Fruit fly (Drosophila melanogaster) whole organism, embryonic: ENCODE measurements around the gene CG9776.

ENCODE experiments used
- Atf6 ChIP-seq: fragments of 200-800 bp; sonication (Bioruptor generic); IDR thresholded peaks from 2 replicates; pipeline ENCODE4 v1.3.6; 2022; ENCODE audit warnings: missing biosample characterization, missing genetic modification characterization
- B-H2 ChIP-seq: fragments of 200-800 bp; sonication (Bioruptor generic); optimal IDR thresholded peaks from 2 replicates; lab custom pipeline; 2018; ENCODE audit warnings: missing biosample characterization, mild to moderate bottlenecking, missing genetic modification characterization
- Bdp1 ChIP-seq: fragments of 200-800 bp; sonication (Bioruptor generic); optimal IDR thresholded peaks from 3 replicates; lab custom pipeline; 2016; ENCODE audit warnings: missing biosample characterization, missing genetic modification characterization
- CG1529 ChIP-seq: fragments of 200-800 bp; sonication (Bioruptor generic); optimal IDR thresholded peaks from 3 replicates; lab custom pipeline; 2018; ENCODE audit warnings: missing biosample characterization, missing genetic modification characterization
- CG16779 ChIP-seq: fragments of 200-800 bp; sonication (Bioruptor generic); IDR thresholded peaks from 2 replicates; pipeline ENCODE4 v1.3.6; 2022; ENCODE audit warnings: missing biosample characterization, missing genetic modification characterization
- CG17359 ChIP-seq: fragments of 200-800 bp; sonication (Bioruptor generic); optimal IDR thresholded peaks from 3 replicates; lab custom pipeline; 2018; ENCODE audit warnings: missing biosample characterization, mild to moderate bottlenecking, missing genetic modification characterization, moderate library complexity
- CG17361 ChIP-seq: fragments of 200-800 bp; sonication (Bioruptor generic); IDR thresholded peaks from 3 replicates; pipeline ENCODE4 v1.3.6; 2022; ENCODE audit warnings: missing biosample characterization, missing genetic modification characterization
- CG17612 ChIP-seq: fragments of 200-800 bp; sonication (Bioruptor generic); IDR thresholded peaks from 2 replicates; pipeline ENCODE4 v1.3.6; 2022; ENCODE audit warnings: missing biosample characterization, missing genetic modification characterization
- CG18011 ChIP-seq: fragments of 200-800 bp; sonication (Bioruptor generic); optimal IDR thresholded peaks from 2 replicates; lab custom pipeline; 2017; ENCODE audit warnings: missing biosample characterization, missing genetic modification characterization, mild to moderate bottlenecking, moderate library complexity, missing genotype
- CG2199 ChIP-seq: fragments of 200-800 bp; sonication (Bioruptor generic); IDR thresholded peaks from 3 replicates; pipeline ENCODE4 v1.3.6; 2022; ENCODE audit warnings: missing biosample characterization, missing genetic modification characterization
- CG30403 ChIP-seq: fragments of 200-800 bp; sonication (Bioruptor generic); optimal IDR thresholded peaks from 3 replicates; lab custom pipeline; 2016; ENCODE audit warnings: missing biosample characterization, missing genetic modification characterization
- CG31441 ChIP-seq: fragments of 200-800 bp; sonication (Bioruptor generic); IDR thresholded peaks from 2 replicates; pipeline ENCODE4 v1.3.6; 2022; ENCODE audit warnings: missing biosample characterization, missing genetic modification characterization
- CG3847 ChIP-seq: fragments of 200-800 bp; sonication (Bioruptor generic); IDR thresholded peaks from 2 replicates; pipeline ENCODE4 v1.3.6; 2022; ENCODE audit warnings: missing biosample characterization, missing genetic modification characterization
- CG6254 ChIP-seq: fragments of 200-800 bp; sonication (Bioruptor generic); optimal IDR thresholded peaks from 3 replicates; lab custom pipeline; 2017; ENCODE audit warnings: mild to moderate bottlenecking, missing biosample characterization, missing genetic modification reagents, missing genetic modification characterization
- CG8924 ChIP-seq: fragments of 200-800 bp; optimal IDR thresholded peaks from 3 replicates; lab custom pipeline; 2019; ENCODE audit warnings: missing biosample characterization, mild to moderate bottlenecking, missing genetic modification characterization, moderate library complexity
- CG9609 ChIP-seq: fragments of 200-800 bp; sonication (Bioruptor generic); optimal IDR thresholded peaks from 3 replicates; lab custom pipeline; 2016; ENCODE audit warnings: missing biosample characterization, missing genetic modification characterization
- CG9817 ChIP-seq: fragments of 200-800 bp; sonication (Bioruptor generic); optimal IDR thresholded peaks from 2 replicates; lab custom pipeline; 2018; ENCODE audit warnings: missing biosample characterization, mild to moderate bottlenecking, missing genetic modification characterization, moderate library complexity
- CG9932 ChIP-seq: fragments of 200-800 bp; sonication (Bioruptor generic); IDR thresholded peaks from 2 replicates; pipeline ENCODE4 v1.3.6; 2022; ENCODE audit warnings: missing biosample characterization, missing genetic modification characterization
- Doc2 ChIP-seq: fragments of 200-800 bp; sonication (Bioruptor generic); IDR thresholded peaks from 2 replicates; pipeline ENCODE4 v1.3.6; 2022; ENCODE audit warnings: missing biosample characterization, missing genetic modification characterization
- Dp ChIP-seq: fragments of 200-800 bp; sonication (Bioruptor generic); optimal IDR thresholded peaks from 2 replicates; lab custom pipeline; 2018; ENCODE audit warnings: missing biosample characterization, mild to moderate bottlenecking, missing genetic modification characterization, moderate library complexity
- Lim3 ChIP-seq: fragments of 200-800 bp; sonication (Bioruptor generic); IDR thresholded peaks from 2 replicates; pipeline ENCODE4 v1.3.6; 2022; ENCODE audit warnings: missing biosample characterization, missing genetic modification characterization
- Optix ChIP-seq: fragments of 200-800 bp; sonication (Bioruptor generic); IDR thresholded peaks from 3 replicates; pipeline ENCODE4 v1.3.6; 2022; ENCODE audit warnings: missing biosample characterization, missing genetic modification characterization
- Pdp1 ChIP-seq, 2 experiments: fragments of 200-800 bp; sonication (Bioruptor generic); optimal IDR thresholded peaks; 3 replicates each; lab custom pipeline; 2016; ENCODE audit warnings: missing biosample characterization in 2 of 2, missing genetic modification characterization in 2 of 2, mild to moderate bottlenecking in 1 of 2, moderate library complexity in 1 of 2
- Scr ChIP-seq: fragments of 200-800 bp; sonication (Bioruptor generic); IDR thresholded peaks from 2 replicates; pipeline ENCODE4 v1.3.6; 2022; ENCODE audit warnings: missing biosample characterization, missing genetic modification characterization; ENCODE audit not compliant: partially characterized antibody
- Xrp1 ChIP-seq: fragments of 200-800 bp; sonication (Bioruptor generic); IDR thresholded peaks from 2 replicates; pipeline ENCODE4 v1.3.6; 2022; ENCODE audit warnings: missing biosample characterization, missing genetic modification characterization
- az2 ChIP-seq: fragments of 200-800 bp; sonication (Bioruptor generic); optimal IDR thresholded peaks from 3 replicates; lab custom pipeline; 2016; ENCODE audit warnings: missing biosample characterization, missing genetic modification characterization
- bbx ChIP-seq: fragments of 200-800 bp; sonication (Bioruptor generic); IDR thresholded peaks from 2 replicates; pipeline ENCODE4 v1.3.6; 2022; ENCODE audit warnings: missing biosample characterization, missing genetic modification characterization; ENCODE audit not compliant: partially characterized antibody
- bsh ChIP-seq, 2 experiments: fragments of 200-800 bp; sonication (Bioruptor generic); optimal IDR thresholded peaks; 2 replicates each; lab custom pipeline; 2017 to 2018; ENCODE audit warnings: mild to moderate bottlenecking in 2 of 2, missing biosample characterization in 2 of 2, missing genetic modification characterization in 2 of 2, moderate library complexity in 1 of 2
- cato ChIP-seq: fragments of 200-800 bp; sonication (Bioruptor generic); optimal IDR thresholded peaks from 2 replicates; lab custom pipeline; 2016; ENCODE audit warnings: missing biosample characterization, missing genetic modification characterization, borderline replicate concordance
- chm ChIP-seq: fragments of 200-800 bp; sonication (Bioruptor generic); IDR thresholded peaks from 2 replicates; pipeline ENCODE4 v1.3.6; 2022; ENCODE audit warnings: missing biosample characterization, missing genetic modification characterization
- corto ChIP-seq: fragments of 200-800 bp; sonication (Bioruptor generic); optimal IDR thresholded peaks from 2 replicates; lab custom pipeline; 2016; ENCODE audit warnings: missing biosample characterization, mild to moderate bottlenecking, missing genetic modification characterization, moderate library complexity
- dmrt99B ChIP-seq: fragments of 200-800 bp; sonication (Bioruptor generic); optimal IDR thresholded peaks from 2 replicates; lab custom pipeline; 2018; ENCODE audit warnings: missing biosample characterization, mild to moderate bottlenecking, missing genetic modification characterization, moderate library complexity
- ftz-f1 ChIP-seq: fragments of 200-800 bp; sonication (Bioruptor generic); optimal IDR thresholded peaks from 2 replicates; lab custom pipeline; 2016; ENCODE audit warnings: missing biosample characterization, missing genetic modification characterization
- gce ChIP-seq: fragments of 200-800 bp; sonication (Bioruptor generic); IDR thresholded peaks from 3 replicates; pipeline ENCODE4 v1.3.6; 2022; ENCODE audit warnings: missing biosample characterization, missing genetic modification characterization
- gro ChIP-seq: fragments of 200-800 bp; sonication (Bioruptor generic); optimal IDR thresholded peaks from 2 replicates; lab custom pipeline; 2016; ENCODE audit warnings: missing biosample characterization, missing genetic modification characterization
- gsb ChIP-seq: fragments of 200-800 bp; sonication (Bioruptor generic); IDR thresholded peaks from 2 replicates; pipeline ENCODE4 v1.3.6; 2022; ENCODE audit warnings: missing biosample characterization, missing genetic modification characterization
- gsb-n ChIP-seq: fragments of 200-800 bp; sonication (Bioruptor generic); optimal IDR thresholded peaks from 3 replicates; lab custom pipeline; 2018; ENCODE audit warnings: missing biosample characterization, mild to moderate bottlenecking, missing genetic modification characterization
- gt ChIP-seq: fragments of 200-800 bp; sonication (Bioruptor generic); IDR thresholded peaks from 2 replicates; pipeline ENCODE4 v1.3.6; 2022; ENCODE audit warnings: missing biosample characterization, missing genetic modification characterization
- her ChIP-seq: fragments of 200-800 bp; sonication (Bioruptor generic); optimal IDR thresholded peaks from 2 replicates; lab custom pipeline; 2016; ENCODE audit warnings: missing biosample characterization, missing genetic modification characterization
- kni ChIP-seq: fragments of 200-800 bp; sonication (Bioruptor generic); optimal IDR thresholded peaks from 3 replicates; lab custom pipeline; 2017; ENCODE audit warnings: mild to moderate bottlenecking, missing biosample characterization, missing genetic modification reagents, missing genetic modification characterization
- lab ChIP-seq: fragments of 200-800 bp; sonication (Bioruptor generic); optimal IDR thresholded peaks from 3 replicates; lab custom pipeline; 2017; ENCODE audit warnings: missing biosample characterization, missing genetic modification characterization, mild to moderate bottlenecking, moderate library complexity, missing genetic modification reagents
- nau ChIP-seq: fragments of 200-800 bp; sonication (Bioruptor generic); optimal IDR thresholded peaks from 3 replicates; lab custom pipeline; 2017; ENCODE audit warnings: missing biosample characterization, mild to moderate bottlenecking, missing genetic modification characterization, missing genetic modification reagents
- nmo ChIP-seq: fragments of 200-800 bp; sonication (Bioruptor generic); optimal IDR thresholded peaks from 2 replicates; lab custom pipeline; 2018; ENCODE audit warnings: missing biosample characterization, mild to moderate bottlenecking, missing genetic modification characterization, moderate library complexity
- pnt ChIP-seq: fragments of 200-800 bp; sonication (Bioruptor generic); optimal IDR thresholded peaks from 3 replicates; lab custom pipeline; 2016; ENCODE audit warnings: missing biosample characterization, missing genetic modification characterization
- pum ChIP-seq: fragments of 200-800 bp; sonication (Bioruptor generic); optimal IDR thresholded peaks from 2 replicates; lab custom pipeline; 2016; ENCODE audit warnings: missing biosample characterization, missing genetic modification characterization
- slbo ChIP-seq: fragments of 200-800 bp; sonication (Bioruptor generic); IDR thresholded peaks from 2 replicates; pipeline ENCODE4 v1.3.6; 2022; ENCODE audit warnings: missing biosample characterization, missing genetic modification characterization
- tap ChIP-seq: fragments of 200-800 bp; optimal IDR thresholded peaks from 3 replicates; lab custom pipeline; 2019; ENCODE audit warnings: missing biosample characterization, mild to moderate bottlenecking, missing genetic modification characterization, moderate library complexity

CG9776 gene

dm6 chr3R:4378363-4379354, 44.8 kb upstream of the CG9776 start, which contains the start of gene Sfxn1-3 (continued):
- TF ChIP-seq pnt (GFP tag; lab: Kevin White, UChicago) (peak; percentile 16), dmrt99B (tag; lab: Kevin White, UChicago) (no peak), CG9932 (GFP tag; lab: Robert Waterston, UW) (peak; percentile 74), gro (GFP tag; lab: Kevin White, UChicago) (peak; percentile 79), Doc2 (no peak), CG6254 (no peak), CG18011 (no peak), CG8924 (tag; lab: Kevin White, UChicago) (peak; percentile 24), CG17612 (GFP tag; lab: Robert Waterston, UW) (no peak), bbx (peak; percentile 65), gsb (GFP tag; lab: Robert Waterston, UW) (0 out of 2 replicates have a peak, but pooled peaks have one; percentile 47), chm (GFP tag; lab: Robert Waterston, UW) (peak; percentile 68; the same call in 1 of the 2 replicates), corto (GFP tag; lab: Kevin White, UChicago) (no peak), Optix (peak; percentile 21; the same call in 1 of the 3 replicates), az2 (GFP tag; lab: Kevin White, UChicago) (peak; percentile 15), B-H2 (GFP tag; lab: Kevin White, UChicago) (peak; percentile 64), CG9817 (no peak), nmo (GFP tag; lab: Kevin White, UChicago) (peak; percentile 18), CG17359 (peak; percentile 37), Xrp1 (GFP tag; lab: Robert Waterston, UW) (peak; percentile 32; the same call in 1 of the 2 replicates), nau (GFP tag; lab: Kevin White, UChicago) (peak; percentile 68), tap (tag; lab: Kevin White, UChicago) (peak; percentile 0), CG30403 (GFP tag; lab: Kevin White, UChicago) (peak; percentile 34), Dp (GFP tag; lab: Kevin White, UChicago) (peak; percentile 12), Lim3 (GFP tag; lab: Robert Waterston, UW) (no peak), slbo (GFP tag; lab: Robert Waterston, UW) (no peak; the same call in none of the 2 replicates), CG16779 (GFP tag; lab: Robert Waterston, UW) (peak; percentile 81), CG3847 (GFP tag; lab: Robert Waterston, UW) (0 out of 2 replicates have a peak, but pooled peaks have one; percentile 7), CG1529 (GFP tag; lab: Kevin White, UChicago) (peak; percentile 31), pum (GFP tag; lab: Kevin White, UChicago) (peak; percentile 12), her (peak; percentile 51), lab (GFP tag; lab: Kevin White, UChicago) (peak; percentile 88), gt (GFP tag; lab: Robert Waterston, UW) (no peak), Pdp1 (GFP tag; optimal IDR thresholded peaks at IDR 0.05; lab: Kevin White, UChicago) (peak; percentile 13 to 99), CG17361 (GFP tag; lab: Robert Waterston, UW) (peak; percentile 34; the same call in 1 of the 3 replicates), Scr (0 out of 2 replicates have a peak, but pooled peaks have one; percentile 35), gsb-n (tag; lab: Kevin White, UChicago) (peak; percentile 44), Bdp1 (peak; percentile 31), bsh (GFP tag; optimal IDR thresholded peaks at IDR 0.05; lab: Kevin White, UChicago) (peak; percentile 26 to 42), CG9609 (GFP tag; lab: Kevin White, UChicago) (no peak), ftz-f1 (GFP tag; lab: Kevin White, UChicago) (peak; percentile 4), gce (GFP tag; lab: Robert Waterston, UW) (peak; percentile 31; the same call in 1 of the 3 replicates), cato (GFP tag; lab: Kevin White, UChicago) (peak; percentile 5), CG31441 (peak; percentile 60; the same call in 1 of the 2 replicates), kni (GFP tag; lab: Kevin White, UChicago) (peak; percentile 67), CG2199 (GFP tag; lab: Robert Waterston, UW) (no peak), Atf6 (GFP tag; lab: Robert Waterston, UW) (peak; percentile 24)
